Fruit fly (Drosophila melanogaster): Measurements from ENCODE around the gene S6kII.

Gene S6kII

DNA sequence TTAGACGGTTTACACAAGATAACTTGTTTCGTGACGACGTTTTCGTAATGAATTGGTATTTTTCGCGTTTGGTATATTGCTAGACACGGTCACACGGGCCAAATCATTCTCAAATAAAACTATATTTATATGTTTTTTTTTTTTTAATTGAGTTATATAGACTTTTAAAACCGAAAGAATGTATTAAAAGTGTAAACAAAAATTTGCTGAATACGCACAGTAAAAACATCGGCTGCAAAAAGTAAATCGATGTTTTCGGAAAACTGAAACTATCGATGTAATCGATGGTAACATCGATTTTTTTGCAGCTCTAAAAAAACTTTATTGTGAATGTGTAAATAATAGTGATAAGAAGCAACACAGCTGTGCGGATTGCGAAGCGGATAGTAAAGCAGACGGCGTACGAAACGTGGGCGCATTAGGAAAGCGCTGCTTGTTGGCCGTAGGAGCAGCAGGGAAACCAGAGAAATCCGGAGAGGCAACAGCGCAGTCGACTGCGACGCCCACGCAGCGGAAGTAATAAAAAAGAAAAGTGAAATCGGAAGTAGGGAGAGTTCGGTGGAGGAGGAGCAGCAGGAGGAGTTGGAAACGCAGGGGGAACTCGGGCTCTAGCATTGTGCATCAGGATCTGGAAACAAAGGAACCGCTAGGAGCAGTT is at the start of gene S6kII (continued):
- no peak for TF ChIP-seq kay (GFP tag; optimal IDR thresholded peaks at IDR 0.05)
- no peak for TF ChIP-seq CG4282 (GFP tag; optimal IDR thresholded peaks at IDR 0.05)
- no peak for TF ChIP-seq tio (GFP tag; optimal IDR thresholded peaks at IDR 0.05)
- TF ChIP-seq Blimp-1 (GFP tag; optimal IDR thresholded peaks at IDR 0.05): no peak
- no peak for TF ChIP-seq ind (GFP tag; optimal IDR thresholded peaks at IDR 0.05)
- no peak for TF ChIP-seq CG11695 (GFP tag; IDR thresholded peaks at IDR 0.05)
- no peak for TF ChIP-seq CG18262 (tag; optimal IDR thresholded peaks at IDR 0.05)
- peak; percentile 76 for TF ChIP-seq nerfin-2 (GFP tag; IDR thresholded peaks at IDR 0.05; ENCODE audit: partially characterized antibody)
- no peak for TF ChIP-seq Aef1 (GFP tag; IDR thresholded peaks at IDR 0.05)
- no peak for TF ChIP-seq Ets65A (GFP tag)
- TF ChIP-seq NfI (GFP tag; optimal IDR thresholded peaks at IDR 0.05): no peak
- TF ChIP-seq Bgb (GFP tag; IDR thresholded peaks at IDR 0.05; ENCODE audit: partially characterized antibody): peak; percentile 89
- no peak for TF ChIP-seq pan (optimal IDR thresholded peaks at IDR 0.05)
- no peak for TF ChIP-seq pan (GFP tag; optimal IDR thresholded peaks at IDR 0.05 in 1 of 2, IDR thresholded peaks at IDR 0.05 in 1 of 2)
- TF ChIP-seq jumu (GFP tag; optimal IDR thresholded peaks at IDR 0.05): no peak
- no peak for TF ChIP-seq exex (tag; optimal IDR thresholded peaks at IDR 0.05)
- TF ChIP-seq CG7556 (GFP tag; optimal IDR thresholded peaks at IDR 0.05): no peak
- no peak for TF ChIP-seq CG34376 (GFP tag; optimal IDR thresholded peaks at IDR 0.05)
- TF ChIP-seq cas (GFP tag; IDR thresholded peaks at IDR 0.05): no peak
- TF ChIP-seq CG12299 (tag; optimal IDR thresholded peaks at IDR 0.05): no peak
- no peak for TF ChIP-seq Jarid2 (GFP tag; optimal IDR thresholded peaks at IDR 0.05)
- no peak for TF ChIP-seq CG17612 (GFP tag; IDR thresholded peaks at IDR 0.05)
- TF ChIP-seq MESR4 (GFP tag; optimal IDR thresholded peaks at IDR 0.05): peak; percentile 84
- TF ChIP-seq CG7271 (tag; optimal IDR thresholded peaks at IDR 0.05): no peak
- no peak for TF ChIP-seq CG9817 (tag; optimal IDR thresholded peaks at IDR 0.05)
- TF ChIP-seq scrt (GFP tag; optimal IDR thresholded peaks at IDR 0.05): no peak
- peak; percentile 72; the same call in 1 of the 4 replicates for TF ChIP-seq chinmo (GFP tag; IDR thresholded peaks at IDR 0.05; ENCODE audit: partially characterized antibody)
- TF ChIP-seq H15 (GFP tag; IDR thresholded peaks at IDR 0.05): no peak
- TF ChIP-seq Myb (GFP tag; optimal IDR thresholded peaks at IDR 0.05): no peak
- TF ChIP-seq CG8359 (GFP tag; optimal IDR thresholded peaks at IDR 0.05; ENCODE audit: borderline replicate concordance): no peak
- TF ChIP-seq CoRest (tag; optimal IDR thresholded peaks at IDR 0.05): no peak
- TF ChIP-seq sens-2 (GFP tag; IDR thresholded peaks at IDR 0.05): no peak
- TF ChIP-seq CG10321 (GFP tag; IDR thresholded peaks at IDR 0.05): no peak
- no peak for TF ChIP-seq lmd (GFP tag; IDR thresholded peaks at IDR 0.05)
- peak; percentile 81 for TF ChIP-seq hb (GFP tag; IDR thresholded peaks at IDR 0.05; ENCODE audit: partially characterized antibody)
- TF ChIP-seq CG11723 (GFP tag; optimal IDR thresholded peaks at IDR 0.05): no peak
- no peak for TF ChIP-seq CG11093 (GFP tag; IDR thresholded peaks at IDR 0.05)
- TF ChIP-seq dmrt11E (tag; optimal IDR thresholded peaks at IDR 0.05): no peak
- TF ChIP-seq Sox100B (GFP tag; optimal IDR thresholded peaks at IDR 0.05): no peak
- TF ChIP-seq Meics (GFP tag; optimal IDR thresholded peaks at IDR 0.05): no peak
- TF ChIP-seq phol (tag; optimal IDR thresholded peaks at IDR 0.05): no peak
- no peak for TF ChIP-seq p53 (GFP tag; optimal IDR thresholded peaks at IDR 0.05)
- TF ChIP-seq CG17802 (tag; optimal IDR thresholded peaks at IDR 0.05): no peak
- TF ChIP-seq CG12391 (tag; optimal IDR thresholded peaks at IDR 0.05): no peak
- no peak for TF ChIP-seq Nf-YC (tag; optimal IDR thresholded peaks at IDR 0.05)
- TF ChIP-seq da (GFP tag; optimal IDR thresholded peaks at IDR 0.05): no peak
- peak; percentile 47 for TF ChIP-seq Med (GFP tag)
- peak; percentile 9 for TF ChIP-seq Dp (GFP tag; optimal IDR thresholded peaks at IDR 0.05)
- no peak for TF ChIP-seq D19A (tag; optimal IDR thresholded peaks at IDR 0.05)
